Worm (Caenorhabditis elegans): Measurements from ENCODE around the gene zmp-6.

DNA sequence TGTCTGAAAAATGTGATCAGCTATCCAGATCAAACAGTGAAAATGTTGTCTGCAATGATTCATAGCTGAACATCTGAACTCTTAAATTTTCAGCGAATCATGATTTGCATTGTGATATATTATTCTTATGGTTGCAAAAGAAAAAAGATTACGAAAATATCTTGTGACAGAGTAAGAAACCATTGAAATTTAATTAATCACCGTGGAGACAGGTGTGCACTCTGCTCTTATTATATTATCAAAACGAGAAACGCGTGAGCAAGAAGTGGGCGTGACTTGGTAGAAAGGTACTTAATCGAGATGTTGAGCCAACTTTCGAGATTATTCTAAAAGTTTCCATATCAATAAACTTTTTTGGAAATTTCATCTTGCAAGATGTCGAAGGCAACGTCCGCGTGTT is 4.7 kb downstream of the zmp-6 start, which contains the start of gene osm-10:
- no peak for TF ChIP-seq nhr-11 (tag; optimal IDR thresholded peaks at IDR 0.05)
- no peak for TF ChIP-seq unc-86 (tag; optimal IDR thresholded peaks at IDR 0.05)
- no peak for TF ChIP-seq nhr-232 (tag; optimal IDR thresholded peaks at IDR 0.05)
- no peak for TF ChIP-seq pha-4 (tag; optimal IDR thresholded peaks at IDR 0.05)
